Fruit fly (Drosophila melanogaster): ENCODE measurements around the gene CG42818.

CG42818 gene

DNA sequence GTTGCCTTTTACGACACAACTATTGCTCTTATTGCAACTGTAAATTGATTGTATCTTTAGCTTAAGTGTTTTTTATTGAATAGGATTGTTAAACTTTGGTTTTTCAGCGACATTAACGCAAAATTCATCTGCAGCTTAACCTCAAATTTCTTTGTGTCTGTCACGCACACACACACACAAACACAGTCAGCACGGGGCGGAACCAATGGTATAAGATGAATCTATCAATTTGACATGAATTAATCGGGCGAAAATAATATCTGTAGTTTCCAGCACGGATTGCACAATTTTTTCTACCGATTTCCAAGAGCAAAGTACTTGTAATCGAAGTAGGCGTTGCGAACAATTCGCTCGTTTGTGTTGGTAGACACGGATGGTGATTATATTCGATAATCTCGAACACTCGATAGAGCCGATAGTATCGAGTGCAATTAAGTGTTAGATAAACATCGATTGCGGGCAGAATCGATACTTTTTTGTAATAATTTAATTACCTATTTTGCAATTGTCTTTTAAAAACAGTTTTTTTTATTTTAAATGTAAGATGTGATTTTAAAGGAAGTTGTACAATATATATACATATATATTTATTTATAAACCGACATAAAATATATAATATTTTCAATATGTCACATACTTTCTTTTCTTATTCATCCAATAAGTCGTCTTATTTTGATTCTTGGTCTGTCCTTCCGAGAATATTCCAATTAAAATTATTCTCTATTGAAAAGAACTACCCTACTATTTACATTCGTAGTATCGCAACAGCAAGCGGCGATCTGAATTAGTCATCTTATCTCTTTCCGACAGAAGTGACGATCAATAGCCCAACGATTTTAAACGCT, 15.7 kb downstream of the CG42818 start, which contains the start of the genes PRL-1 and EndoGI (continued):
- TF ChIP-seq CG6689 (GFP tag; IDR thresholded peaks at IDR 0.05) = peak; percentile 83; the same call in 1 of the 2 replicates
- no peak for TF ChIP-seq CG12219 (GFP tag; optimal IDR thresholded peaks at IDR 0.05)
- TF ChIP-seq CG34376 (GFP tag; optimal IDR thresholded peaks at IDR 0.05) = no peak
- no peak for TF ChIP-seq Bteb2 (GFP tag; optimal IDR thresholded peaks at IDR 0.05)
- TF ChIP-seq CG16815 (GFP tag; optimal IDR thresholded peaks at IDR 0.05) = peak; percentile 16
- no peak for TF ChIP-seq CG4707 (GFP tag; optimal IDR thresholded peaks at IDR 0.05)
- peak; percentile 59 for TF ChIP-seq CG6765 (GFP tag; optimal IDR thresholded peaks at IDR 0.05)
- TF ChIP-seq Ssrp (tag; optimal IDR thresholded peaks at IDR 0.05) = peak; percentile 54
- TF ChIP-seq CG15696 (tag; optimal IDR thresholded peaks at IDR 0.05) = peak; percentile 60
- peak; percentile 71 for TF ChIP-seq exex (tag; optimal IDR thresholded peaks at IDR 0.05)
- TF ChIP-seq da (GFP tag; optimal IDR thresholded peaks at IDR 0.05) = no peak
- TF ChIP-seq nmo (GFP tag; optimal IDR thresholded peaks at IDR 0.05) = peak; percentile 82
- no peak for TF ChIP-seq pb (GFP tag; optimal IDR thresholded peaks at IDR 0.05)
- TF ChIP-seq sr (GFP tag; IDR thresholded peaks at IDR 0.05) = no peak
- TF ChIP-seq CG9876 (GFP tag; optimal IDR thresholded peaks at IDR 0.05) = no peak
- peak; percentile 44; the same call in 1 of the 2 replicates for TF ChIP-seq ara (GFP tag; IDR thresholded peaks at IDR 0.05)
- no peak for TF ChIP-seq schlank (tag; optimal IDR thresholded peaks at IDR 0.05)
- TF ChIP-seq dan (GFP tag; IDR thresholded peaks at IDR 0.05) = no peak
- TF ChIP-seq CG14014 (GFP tag; IDR thresholded peaks at IDR 0.05) = peak; percentile 85
- no peak for TF ChIP-seq CG6272 (GFP tag; IDR thresholded peaks at IDR 0.05)
- no peak for TF ChIP-seq fd102C (GFP tag; optimal IDR thresholded peaks at IDR 0.05)
- peak; percentile 83 for TF ChIP-seq fd3F (GFP tag; optimal IDR thresholded peaks at IDR 0.05)
- TF ChIP-seq CG3995 (GFP tag; optimal IDR thresholded peaks at IDR 0.05) = peak; percentile 72
- TF ChIP-seq sim (GFP tag; IDR thresholded peaks at IDR 0.05) = 0 out of 2 replicates have a peak, but pooled peaks have one; percentile 62
- TF ChIP-seq hkb (optimal IDR thresholded peaks at IDR 0.05) = no peak
- TF ChIP-seq hkb (GFP tag; IDR thresholded peaks at IDR 0.05) = peak; percentile 83
- TF ChIP-seq z (GFP tag; IDR thresholded peaks at IDR 0.05) = no peak
- TF ChIP-seq CG1603 (tag; optimal IDR thresholded peaks at IDR 0.05) = peak; percentile 70
- no peak for TF ChIP-seq run (tag; optimal IDR thresholded peaks at IDR 0.05)
- peak; percentile 10 for TF ChIP-seq repo (GFP tag; optimal IDR thresholded peaks at IDR 0.05)
- no peak for TF ChIP-seq CG14667 (GFP tag; IDR thresholded peaks at IDR 0.05)
- peak; percentile 99 for TF ChIP-seq Opbp (GFP tag; IDR thresholded peaks at IDR 0.05; ENCODE audit: partially characterized antibody)
- TF ChIP-seq sc (optimal IDR thresholded peaks at IDR 0.05) = no peak
- TF ChIP-seq sc (GFP tag; optimal IDR thresholded peaks at IDR 0.05) = no peak
- TF ChIP-seq gsb-n (tag; optimal IDR thresholded peaks at IDR 0.05) = peak; percentile 72
- peak; percentile 59; the same call in 1 of the 2 replicates for TF ChIP-seq CG10321 (GFP tag; IDR thresholded peaks at IDR 0.05)
- TF ChIP-seq CG3847 (GFP tag; IDR thresholded peaks at IDR 0.05) = peak; percentile 76
- no peak for TF ChIP-seq Mes4 (GFP tag; optimal IDR thresholded peaks at IDR 0.05)
- TF ChIP-seq Bdp1 (GFP tag; optimal IDR thresholded peaks at IDR 0.05) = no peak
- peak; percentile 89 for TF ChIP-seq CG2678 (tag; optimal IDR thresholded peaks at IDR 0.05)
- peak; percentile 74 for TF ChIP-seq CG10543 (GFP tag; optimal IDR thresholded peaks at IDR 0.05)
- peak; percentile 43 for TF ChIP-seq CG17186 (GFP tag; optimal IDR thresholded peaks at IDR 0.05)
- TF ChIP-seq unpg (GFP tag; optimal IDR thresholded peaks at IDR 0.05) = peak; percentile 90
- no peak for TF ChIP-seq ham (GFP tag; IDR thresholded peaks at IDR 0.05)
- no peak for TF ChIP-seq corto (GFP tag; optimal IDR thresholded peaks at IDR 0.05)
- peak; percentile 8 for TF ChIP-seq CG9609 (GFP tag; optimal IDR thresholded peaks at IDR 0.05)
- TF ChIP-seq Fer2 (tag; optimal IDR thresholded peaks at IDR 0.05) = peak; percentile 68
- peak in 1 of 2 experiments; percentile 69 for TF ChIP-seq insv (GFP tag; optimal IDR thresholded peaks at IDR 0.05)
- TF ChIP-seq CG10267 (tag; optimal IDR thresholded peaks at IDR 0.05) = peak; percentile 87
- TF ChIP-seq CG12391 (tag; optimal IDR thresholded peaks at IDR 0.05) = peak; percentile 89
